Fruit fly (Drosophila melanogaster): ENCODE data around the gene CG4793.

CG4793 gene

dm6 chr2L:15936138-15936537 is 12.9 kb downstream of the CG4793 start:
- no peak for TF ChIP-seq Crg-1 (GFP tag; optimal IDR thresholded peaks at IDR 0.05)
- no peak for TF ChIP-seq Clk (GFP tag; optimal IDR thresholded peaks at IDR 0.05)
- TF ChIP-seq kay (GFP tag; ENCODE audit: borderline replicate concordance): no peak
- TF ChIP-seq Mnt (GFP tag; optimal IDR thresholded peaks at IDR 0.05): no peak
- TF ChIP-seq ovo (GFP tag; optimal IDR thresholded peaks at IDR 0.05): no peak
- no peak for TF ChIP-seq toe (GFP tag; optimal IDR thresholded peaks at IDR 0.05)
- TF ChIP-seq cic (GFP tag; optimal IDR thresholded peaks at IDR 0.05): no peak
- TF ChIP-seq tj (GFP tag; optimal IDR thresholded peaks at IDR 0.05): no peak
- no peak for TF ChIP-seq Hr96 (GFP tag; optimal IDR thresholded peaks at IDR 0.05)
- TF ChIP-seq CG14711 (tag; optimal IDR thresholded peaks at IDR 0.05): no peak
- TF ChIP-seq CG1620 (GFP tag; optimal IDR thresholded peaks at IDR 0.05): no peak
- TF ChIP-seq CG5204 (GFP tag; optimal IDR thresholded peaks at IDR 0.05): no peak
- no peak for TF ChIP-seq pad (GFP tag; optimal IDR thresholded peaks at IDR 0.05)
- TF ChIP-seq CG7101 (tag; optimal IDR thresholded peaks at IDR 0.05): no peak
- no peak for TF ChIP-seq cnc (optimal IDR thresholded peaks at IDR 0.05)
- TF ChIP-seq CG11617 (GFP tag; optimal IDR thresholded peaks at IDR 0.05): no peak
- TF ChIP-seq CG12768 (GFP tag; optimal IDR thresholded peaks at IDR 0.05): no peak
- no peak for TF ChIP-seq CG7045 (GFP tag; optimal IDR thresholded peaks at IDR 0.05)

dm6 chr2L:15941141-15941540 is 17.9 kb downstream of the CG4793 start, which contains the start of gene CG12448:
Gene CG12448, plus strand, starts transcription at chr2L:15941441.
- no peak for TF ChIP-seq Hr96 (GFP tag; optimal IDR thresholded peaks at IDR 0.05)
- no peak for TF ChIP-seq Clk (GFP tag; optimal IDR thresholded peaks at IDR 0.05)
- no peak for TF ChIP-seq bab1 (GFP tag; optimal IDR thresholded peaks at IDR 0.05)
- TF ChIP-seq CG1620 (GFP tag; optimal IDR thresholded peaks at IDR 0.05): no peak
- TF ChIP-seq Mnt (GFP tag; optimal IDR thresholded peaks at IDR 0.05): no peak
- TF ChIP-seq CG14711 (tag; optimal IDR thresholded peaks at IDR 0.05): no peak
- no peak for TF ChIP-seq ovo (GFP tag; optimal IDR thresholded peaks at IDR 0.05)
- no peak for TF ChIP-seq kay (GFP tag; ENCODE audit: borderline replicate concordance)
- no peak for TF ChIP-seq cnc (optimal IDR thresholded peaks at IDR 0.05)
- TF ChIP-seq CG11617 (GFP tag; optimal IDR thresholded peaks at IDR 0.05): no peak
- no peak for TF ChIP-seq pad (GFP tag; optimal IDR thresholded peaks at IDR 0.05)
- TF ChIP-seq CG5204 (GFP tag; optimal IDR thresholded peaks at IDR 0.05): no peak
- TF ChIP-seq CG7101 (tag; optimal IDR thresholded peaks at IDR 0.05): no peak
- no peak for TF ChIP-seq Crg-1 (GFP tag; optimal IDR thresholded peaks at IDR 0.05)
- TF ChIP-seq cic (GFP tag; optimal IDR thresholded peaks at IDR 0.05): no peak
- no peak for TF ChIP-seq CG12768 (GFP tag; optimal IDR thresholded peaks at IDR 0.05)

- TF ChIP-seq cic (GFP tag; optimal IDR thresholded peaks at IDR 0.05): no peak
- TF ChIP-seq cnc (optimal IDR thresholded peaks at IDR 0.05): no peak
- TF ChIP-seq Mnt (GFP tag; optimal IDR thresholded peaks at IDR 0.05): no peak
- no peak for TF ChIP-seq ovo (GFP tag; optimal IDR thresholded peaks at IDR 0.05)
- no peak for TF ChIP-seq bab1 (GFP tag; optimal IDR thresholded peaks at IDR 0.05)
- no peak for TF ChIP-seq CG1620 (GFP tag; optimal IDR thresholded peaks at IDR 0.05)
- no peak for TF ChIP-seq toe (GFP tag; optimal IDR thresholded peaks at IDR 0.05)
- no peak for TF ChIP-seq pad (GFP tag; optimal IDR thresholded peaks at IDR 0.05)
Measured at dm6 chr2L:15949457-15949856, 26.3 kb downstream of the CG4793 start.

dm6 chr2L:15957558-15957957 is 34.4 kb downstream of the CG4793 start, which contains the start of gene CG18063:
Gene CG18063, plus strand, starts transcription at chr2L:15957858.
- TF ChIP-seq tj (GFP tag; optimal IDR thresholded peaks at IDR 0.05) (no peak), Mnt (GFP tag; optimal IDR thresholded peaks at IDR 0.05) (no peak), CG1620 (GFP tag; optimal IDR thresholded peaks at IDR 0.05) (no peak), bab1 (GFP tag; optimal IDR thresholded peaks at IDR 0.05) (no peak), CG5204 (GFP tag; optimal IDR thresholded peaks at IDR 0.05) (no peak), CG14711 (tag; optimal IDR thresholded peaks at IDR 0.05) (no peak)

dm6 chr2L:15962335-15962734 is 39.1 kb downstream of the CG4793 start, which contains the start of gene beat-Ib:
Gene beat-Ib, minus strand, starts transcription at chr2L:15962435.
- TF ChIP-seq cic (GFP tag; optimal IDR thresholded peaks at IDR 0.05) (no peak), bab1 (GFP tag; optimal IDR thresholded peaks at IDR 0.05) (no peak), tj (GFP tag; optimal IDR thresholded peaks at IDR 0.05) (no peak), kay (GFP tag; ENCODE audit: borderline replicate concordance) (no peak), cnc (optimal IDR thresholded peaks at IDR 0.05) (no peak), Hr96 (GFP tag; optimal IDR thresholded peaks at IDR 0.05) (no peak)

Data from whole organism, adult.